Fruit fly (Drosophila melanogaster): Measurements from ENCODE around the gene CG13875.
A peak's percentile ranks its signal among the peaks of the same experiment; 100 is the strongest.

CG13875 gene

dm6 chr3L:160446-161094, 19.2 kb upstream of the CG13875 start (continued):
- TF ChIP-seq E2f1 (GFP tag; IDR thresholded peaks at IDR 0.05), result no peak
- TF ChIP-seq fd3F (GFP tag; optimal IDR thresholded peaks at IDR 0.05), result no peak
- peak; percentile 29 for TF ChIP-seq pros (GFP tag; optimal IDR thresholded peaks at IDR 0.05)
- TF ChIP-seq CG8290 (GFP tag; optimal IDR thresholded peaks at IDR 0.05), result no peak
- peak in 1 of 2 experiments; percentile 73 for TF ChIP-seq CG8290 (tag; optimal IDR thresholded peaks at IDR 0.05)
- 0 out of 2 replicates have a peak, but pooled peaks have one; percentile 11 for TF ChIP-seq onecut (GFP tag; IDR thresholded peaks at IDR 0.05)
- peak; percentile 50 for TF ChIP-seq CG10543 (GFP tag; optimal IDR thresholded peaks at IDR 0.05)
- TF ChIP-seq tap (tag; optimal IDR thresholded peaks at IDR 0.05), result peak; percentile 12
- peak in 1 of 2 experiments; percentile 41 for TF ChIP-seq Eip74EF (GFP tag; optimal IDR thresholded peaks at IDR 0.05)
- no peak for TF ChIP-seq CG13775 (GFP tag; optimal IDR thresholded peaks at IDR 0.05)
- TF ChIP-seq CG9876 (GFP tag; optimal IDR thresholded peaks at IDR 0.05), result no peak
- TF ChIP-seq insv (GFP tag; optimal IDR thresholded peaks at IDR 0.05), result peak in 1 of 2 experiments; percentile 46
- no peak for TF ChIP-seq CkIIα-i1 (GFP tag; IDR thresholded peaks at IDR 0.05)
- no peak for TF ChIP-seq CG7271 (tag; optimal IDR thresholded peaks at IDR 0.05)
- TF ChIP-seq Atf3 (GFP tag; optimal IDR thresholded peaks at IDR 0.05), result no peak
- TF ChIP-seq Camta (GFP tag; optimal IDR thresholded peaks at IDR 0.05), result no peak
- TF ChIP-seq TFAM (GFP tag; optimal IDR thresholded peaks at IDR 0.05), result no peak
- TF ChIP-seq Hand (GFP tag; optimal IDR thresholded peaks at IDR 0.05), result peak; percentile 23
- no peak for TF ChIP-seq Myb (GFP tag; optimal IDR thresholded peaks at IDR 0.05)
- no peak for TF ChIP-seq pan (optimal IDR thresholded peaks at IDR 0.05)
- peak in 1 of 2 experiments; percentile 62 for TF ChIP-seq pan (GFP tag; optimal IDR thresholded peaks at IDR 0.05 in 1 of 2, IDR thresholded peaks at IDR 0.05 in 1 of 2)
- peak; percentile 52 for TF ChIP-seq HmgZ (tag; optimal IDR thresholded peaks at IDR 0.05)
- no peak for TF ChIP-seq CG2116 (GFP tag; optimal IDR thresholded peaks at IDR 0.05)
- peak; percentile 91 for TF ChIP-seq Med (GFP tag)
- no peak for TF ChIP-seq gsb-n (tag; optimal IDR thresholded peaks at IDR 0.05)
- peak; percentile 22 for TF ChIP-seq Fer1 (GFP tag; optimal IDR thresholded peaks at IDR 0.05)
- no peak; the same call in 1 of the 2 replicates for TF ChIP-seq Atf6 (GFP tag; IDR thresholded peaks at IDR 0.05)
- no peak for TF ChIP-seq CG3838 (GFP tag; optimal IDR thresholded peaks at IDR 0.05)
- TF ChIP-seq CG18476 (GFP tag; optimal IDR thresholded peaks at IDR 0.05), result no peak
- no peak for TF ChIP-seq zfh2 (GFP tag; optimal IDR thresholded peaks at IDR 0.05)
- TF ChIP-seq CG15514 (GFP tag; optimal IDR thresholded peaks at IDR 0.05), result no peak
- TF ChIP-seq HmgD (GFP tag; optimal IDR thresholded peaks at IDR 0.05), result no peak
- no peak for TF ChIP-seq lov (optimal IDR thresholded peaks at IDR 0.05)
- no peak for TF ChIP-seq lov (GFP tag; IDR thresholded peaks at IDR 0.05)
- TF ChIP-seq CG13894 (tag; optimal IDR thresholded peaks at IDR 0.05), result peak; percentile 79
- TF ChIP-seq bowl (GFP tag; IDR thresholded peaks at IDR 0.05), result 0 out of 2 replicates have a peak, but pooled peaks have one; percentile 13
- TF ChIP-seq Ptx1 (GFP tag; IDR thresholded peaks at IDR 0.05), result no peak
- TF ChIP-seq repo (GFP tag; optimal IDR thresholded peaks at IDR 0.05), result no peak
- TF ChIP-seq eve (GFP tag; optimal IDR thresholded peaks at IDR 0.05), result peak in 1 of 2 experiments; percentile 79
- TF ChIP-seq CrebB (tag; optimal IDR thresholded peaks at IDR 0.05), result no peak
- TF ChIP-seq CG12236 (GFP tag; optimal IDR thresholded peaks at IDR 0.05), result no peak
- no peak for TF ChIP-seq CG18262 (tag; optimal IDR thresholded peaks at IDR 0.05)
- no peak for TF ChIP-seq nmo (GFP tag; optimal IDR thresholded peaks at IDR 0.05)
- no peak for TF ChIP-seq maf-S (GFP tag; optimal IDR thresholded peaks at IDR 0.05)
- TF ChIP-seq Opbp (GFP tag; IDR thresholded peaks at IDR 0.05; ENCODE audit: partially characterized antibody), result 0 out of 3 replicates have a peak, but pooled peaks have one; percentile 37
- TF ChIP-seq CG12942 (GFP tag; optimal IDR thresholded peaks at IDR 0.05), result no peak
- TF ChIP-seq dysf (GFP tag; IDR thresholded peaks at IDR 0.05), result no peak
- peak; percentile 43; the same call in 1 of the 2 replicates for TF ChIP-seq sob (GFP tag; IDR thresholded peaks at IDR 0.05)
- TF ChIP-seq CG11085 (GFP tag; IDR thresholded peaks at IDR 0.05), result no peak
- TF ChIP-seq ind (GFP tag; optimal IDR thresholded peaks at IDR 0.05), result no peak

Data from whole organism, embryonic.